Worm (Caenorhabditis elegans) whole organism, midembryonic: ENCODE data around the gene F36G9.7.

ENCODE experiments used
- flt-1 ChIP-seq: fragments of 200-800 bp; sonication (Bioruptor generic); IDR thresholded peaks from 2 replicates; pipeline ENCODE4 v1.3.6; 2022; ENCODE audit warnings: missing genetic modification characterization, missing compliant biosample characterization
- klf-2 ChIP-seq: fragments of 200-800 bp; sonication (Bioruptor generic); conservative IDR thresholded peaks from 2 replicates; pipeline ENCODE4 v1.3.6; 2022; ENCODE audit warnings: missing genetic modification reagents, missing genetic modification characterization, missing compliant biosample characterization
- med-1 ChIP-seq: sonication (generic microtip); optimal IDR thresholded peaks from 2 replicates; lab custom pipeline; 2017; ENCODE audit warnings: missing genetic modification characterization, mild to moderate bottlenecking, missing compliant biosample characterization, antibody characterized with exemption, missing genetic modification reagents; ENCODE audit not compliant: insufficient read depth
- ref-1 ChIP-seq: fragments of 200-800 bp; sonication (Bioruptor generic); conservative IDR thresholded peaks from 2 replicates; pipeline ENCODE4 v1.3.6; 2022; ENCODE audit warnings: missing genetic modification reagents, missing genetic modification characterization, missing compliant biosample characterization

DNA sequence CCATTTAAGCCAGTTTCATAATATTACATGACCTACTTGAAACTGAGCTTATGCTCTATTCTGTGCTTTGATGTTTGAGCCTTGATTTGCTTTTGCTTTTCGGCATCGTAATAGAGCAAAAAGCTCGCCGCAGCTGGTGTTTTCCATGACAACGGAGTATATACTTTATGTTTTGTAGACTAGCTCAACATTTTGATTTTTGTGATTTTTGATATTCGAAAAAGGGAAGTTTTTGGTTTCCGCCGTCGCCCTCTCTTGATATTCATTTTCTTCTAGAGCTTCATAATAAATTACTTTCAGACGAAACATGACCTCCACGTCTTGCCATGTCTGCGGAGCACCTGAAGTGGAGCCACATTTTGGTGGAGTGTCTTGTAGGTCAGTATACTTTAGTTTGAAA lies 32.7 kb upstream of the F36G9.7 start, which contains the start of gene nhr-63:
- no peak for TF ChIP-seq klf-2
- TF ChIP-seq flt-1: no peak
- TF ChIP-seq med-1: no peak
- TF ChIP-seq ref-1 (GFP tag; lab: Robert Waterston, UW): no peak
